Worm (Caenorhabditis elegans) whole organism, L4 larva: ENCODE data around the gene F28C6.8.
A peak's percentile ranks its signal among the peaks of the same experiment; 100 is the strongest.

Source experiments
- F10B5.3 ChIP-seq: sonication (generic microtip); optimal IDR thresholded peaks from 2 replicates; lab custom pipeline; 2016; ENCODE audit warnings: mild to moderate bottlenecking, missing genetic modification characterization, missing compliant biosample characterization
- F37D6.2 ChIP-seq: sonication (generic microtip); optimal IDR thresholded peaks from 2 replicates; lab custom pipeline; 2016; ENCODE audit warnings: mild to moderate bottlenecking, missing genetic modification characterization, missing compliant biosample characterization
- F49E8.2 ChIP-seq: sonication (generic microtip); optimal IDR thresholded peaks from 2 replicates; lab custom pipeline; 2016; ENCODE audit warnings: missing compliant biosample characterization, mild to moderate bottlenecking, missing genetic modification characterization, borderline replicate concordance
- Y5F2A.4 ChIP-seq: fragments of 200-800 bp; sonication (Bioruptor generic); optimal IDR thresholded peaks from 2 replicates; lab custom pipeline; 2018; ENCODE audit warnings: mild to moderate bottlenecking, missing genetic modification characterization, missing compliant biosample characterization
- aha-1 ChIP-seq: fragments of 150-350 bp; peaks from one replicate; lab custom pipeline; 2014; ENCODE audit warnings: missing biosample characterization, missing genetic modification characterization
- arid-1 ChIP-seq: fragments of 200-800 bp; sonication (Bioruptor generic); conservative IDR thresholded peaks from 2 replicates; pipeline ENCODE4 v1.3.6; 2022; ENCODE audit warnings: missing genetic modification reagents, missing genetic modification characterization, missing compliant biosample characterization
- ceh-28 ChIP-seq: fragments of 150-350 bp; optimal IDR thresholded peaks from 2 replicates; lab custom pipeline; 2014; ENCODE audit warnings: missing biosample characterization, missing genetic modification reagents, missing genetic modification characterization
- ceh-44 ChIP-seq: fragments of 200-800 bp; sonication (Bioruptor generic); IDR thresholded peaks from 2 replicates; pipeline ENCODE4 v1.3.6; 2022; ENCODE audit warnings: missing genetic modification reagents, missing genetic modification characterization, missing compliant biosample characterization
- ceh-82 ChIP-seq: sonication (generic microtip); optimal IDR thresholded peaks from 2 replicates; lab custom pipeline; 2017; ENCODE audit warnings: missing biosample characterization, missing genetic modification characterization
- ces-1 ChIP-seq: fragments of 150-350 bp; sonication (generic microtip); optimal IDR thresholded peaks from 4 replicates; lab custom pipeline; 2014; ENCODE audit warnings: missing biosample characterization, missing genetic modification reagents, missing genetic modification characterization
- daf-12 ChIP-seq: fragments of 150-350 bp; optimal IDR thresholded peaks from 2 replicates; lab custom pipeline; 2014; ENCODE audit warnings: missing biosample characterization, missing genetic modification reagents, missing genetic modification characterization
- egl-43 ChIP-seq: fragments of 200-800 bp; sonication (Bioruptor generic); IDR thresholded peaks from 2 replicates; pipeline ENCODE4 v1.3.6; 2022; ENCODE audit warnings: missing genetic modification reagents, missing genetic modification characterization, missing compliant biosample characterization
- hif-1 ChIP-seq, 2 experiments: sonication (generic microtip); optimal IDR thresholded peaks; 2 replicates each; lab custom pipeline; 2016 to 2017; ENCODE audit warnings: missing compliant biosample characterization in 2 of 2, missing genetic modification characterization in 2 of 2, missing genetic modification reagents in 2 of 2, missing genotype in 2 of 2, mild to moderate bottlenecking in 1 of 2
- mes-2 ChIP-seq: sonication (generic microtip); optimal IDR thresholded peaks from 2 replicates; lab custom pipeline; 2016; ENCODE audit warnings: missing genotype, mild to moderate bottlenecking, missing genetic modification characterization, missing compliant biosample characterization; ENCODE audit not compliant: poor library complexity, severe bottlenecking
- mxl-2 ChIP-seq: fragments of 200-800 bp; sonication (Bioruptor generic); conservative IDR thresholded peaks from 2 replicates; pipeline ENCODE4 v1.3.6; 2022; ENCODE audit warnings: missing genetic modification reagents, missing genetic modification characterization, missing compliant biosample characterization
- nhr-102 ChIP-seq: sonication (generic microtip); optimal IDR thresholded peaks from 2 replicates; lab custom pipeline; 2016; ENCODE audit warnings: mild to moderate bottlenecking, missing genetic modification characterization, moderate library complexity, missing compliant biosample characterization
- nhr-11 ChIP-seq: fragments of 150-350 bp; optimal IDR thresholded peaks from 2 replicates; lab custom pipeline; 2014; ENCODE audit warnings: missing biosample characterization, missing genetic modification characterization
- nhr-41 ChIP-seq: fragments of 200-800 bp; sonication (Bioruptor generic); IDR thresholded peaks from 2 replicates; pipeline ENCODE4 v1.3.6; 2022; ENCODE audit warnings: missing genetic modification reagents, missing genetic modification characterization, missing compliant biosample characterization
- nhr-48 ChIP-seq: sonication (generic microtip); optimal IDR thresholded peaks from 2 replicates; lab custom pipeline; 2016; ENCODE audit warnings: mild to moderate bottlenecking, missing genetic modification characterization, missing compliant biosample characterization
- nhr-6 ChIP-seq: fragments of 150-350 bp; optimal IDR thresholded peaks from 2 replicates; lab custom pipeline; 2014; ENCODE audit warnings: missing biosample characterization, missing genetic modification characterization
- php-3 ChIP-seq: fragments of 200-800 bp; sonication (Bioruptor generic); IDR thresholded peaks from 2 replicates; pipeline ENCODE4 v1.3.6; 2022; ENCODE audit warnings: missing genetic modification reagents, missing genetic modification characterization, missing compliant biosample characterization
- rbr-2 ChIP-seq: sonication (generic microtip); optimal IDR thresholded peaks from 2 replicates; lab custom pipeline; 2016; ENCODE audit warnings: missing genotype, missing genetic modification characterization, missing compliant biosample characterization
- saeg-2 ChIP-seq: fragments of 200-800 bp; sonication (Bioruptor generic); IDR thresholded peaks from 2 replicates; pipeline ENCODE4 v1.3.6; 2022; ENCODE audit warnings: missing genetic modification reagents, missing genetic modification characterization, missing compliant biosample characterization
- snpc-1.2 ChIP-seq: fragments of 200-800 bp; sonication (Bioruptor generic); IDR thresholded peaks from 2 replicates; pipeline ENCODE4 v1.3.6; 2022; ENCODE audit warnings: missing genetic modification reagents, missing genetic modification characterization, missing compliant biosample characterization
- unc-39 ChIP-seq: sonication (generic microtip); optimal IDR thresholded peaks from 2 replicates; lab custom pipeline; 2017; ENCODE audit warnings: missing biosample characterization, missing genetic modification characterization
- unc-62 ChIP-seq, 3 experiments: fragments of 150-350 bp in 1 of 3; sonication (generic microtip); optimal IDR thresholded peaks in 2 of 3; peaks in 1 of 3; 1 replicate in 1 of 3; 2 replicates in 2 of 3; lab custom pipeline; 2014 to 2017; ENCODE audit warnings: missing biosample characterization in 3 of 3, missing genetic modification characterization in 3 of 3, missing genetic modification reagents in 3 of 3, missing genotype in 1 of 3
- zip-11 ChIP-seq: fragments of 200-800 bp; sonication (Bioruptor generic); IDR thresholded peaks from 2 replicates; pipeline ENCODE4 v1.3.6; 2022; ENCODE audit warnings: missing genetic modification characterization, missing compliant biosample characterization

The F28C6.8 gene

DNA sequence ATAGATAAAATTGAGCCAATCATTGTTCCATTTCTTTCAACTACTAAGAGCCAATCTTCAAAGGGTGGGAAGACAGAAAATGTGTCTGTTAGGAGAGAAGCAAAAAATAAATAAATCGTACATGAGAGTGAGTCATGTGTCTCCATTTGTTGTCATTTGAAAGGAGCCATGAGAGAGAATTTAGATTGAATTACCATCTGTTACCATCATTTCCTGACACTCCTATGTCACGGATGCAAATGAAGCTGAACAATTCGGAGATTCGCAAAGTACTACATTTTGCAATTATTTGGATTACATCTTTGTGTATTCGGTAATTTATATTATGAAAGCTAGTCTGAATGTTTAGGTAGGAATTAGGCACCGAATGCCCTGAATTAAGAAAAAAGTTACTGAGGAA lies 18.2 kb upstream of the F28C6.8 start:
- peak; percentile 41 for TF ChIP-seq aha-1 (tag; lab: Kevin White, UChicago)
- TF ChIP-seq nhr-11 (tag; lab: Kevin White, UChicago) = no peak

DNA sequence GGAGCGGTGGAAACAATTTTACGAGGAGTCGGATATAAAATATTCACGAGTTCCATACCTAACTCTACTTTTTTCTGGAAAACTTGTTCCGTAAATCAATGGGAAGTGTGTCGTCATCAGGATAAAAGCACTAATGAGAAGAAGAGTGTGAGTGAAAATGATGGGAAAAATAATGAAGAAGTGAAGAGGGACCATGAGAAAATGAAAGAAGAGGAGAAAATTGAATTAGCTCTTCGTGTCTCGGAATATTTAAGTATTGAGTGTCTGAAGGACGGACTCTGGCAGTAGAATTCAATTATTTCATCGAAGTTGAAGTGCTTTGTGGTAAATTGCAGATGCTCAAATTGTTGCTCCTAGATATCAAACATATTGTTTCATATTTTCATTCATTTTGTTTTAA lies 17.4 kb upstream of the F28C6.8 start:
- TF ChIP-seq daf-12 (no peak), egl-43 (GFP tag; lab: Robert Waterston, UW) (no peak), nhr-41 (GFP tag; lab: Robert Waterston, UW) (no peak), ces-1 (GFP tag; lab: Kevin White, UChicago) (peak; percentile 85), aha-1 (tag; lab: Kevin White, UChicago) (peak; percentile 53), F49E8.2 (tag; lab: Kevin White, UChicago) (no peak), nhr-48 (no peak), snpc-1.2 (GFP tag; lab: Robert Waterston, UW) (no peak), unc-39 (no peak), nhr-102 (no peak), unc-62 (GFP tag; optimal IDR thresholded peaks at IDR 0.05 in 1 of 2; lab: Kevin White, UChicago) (peak in 1 of 2 experiments; percentile 91), unc-62 (tag; optimal IDR thresholded peaks at IDR 0.05; lab: Kevin White, UChicago) (no peak), F10B5.3 (tag; lab: Kevin White, UChicago) (no peak)
- TF ChIP-seq, all 104 proteins: peak for 3

DNA sequence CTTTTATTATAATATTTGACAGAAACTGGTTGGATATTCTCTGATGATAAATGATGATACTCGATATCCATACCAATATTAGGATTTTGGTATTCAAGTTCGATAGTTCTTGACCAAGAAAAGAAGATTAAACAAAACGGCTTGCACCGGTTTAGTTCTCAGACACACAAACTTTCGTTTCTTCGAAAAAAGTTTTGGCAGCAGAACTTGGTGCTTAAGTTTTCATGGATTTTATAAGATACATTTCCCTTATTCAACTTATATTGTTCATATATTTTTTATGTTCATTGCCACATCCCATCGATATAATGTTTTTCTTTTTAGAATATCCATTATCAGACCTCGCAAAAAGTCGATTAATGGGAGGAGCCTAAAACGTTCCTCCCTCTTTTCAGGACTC lies 16.0 kb upstream of the F28C6.8 start, which contains the start of gene aptf-4:
TSS of gene aptf-4 (plus strand) at position 301 of the 400 bp plus-strand sequence.
- TF ChIP-seq F37D6.2 (tag; lab: Kevin White, UChicago) (no peak), mxl-2 (GFP tag; lab: Robert Waterston, UW) (no peak), hif-1 (tag; optimal IDR thresholded peaks at IDR 0.05; lab: Kevin White, UChicago) (no peak), mes-2 (tag; lab: Kevin White, UChicago) (no peak), zip-11 (GFP tag; lab: Robert Waterston, UW) (no peak)
- TF ChIP-seq, all 104 proteins: peak for 0

DNA sequence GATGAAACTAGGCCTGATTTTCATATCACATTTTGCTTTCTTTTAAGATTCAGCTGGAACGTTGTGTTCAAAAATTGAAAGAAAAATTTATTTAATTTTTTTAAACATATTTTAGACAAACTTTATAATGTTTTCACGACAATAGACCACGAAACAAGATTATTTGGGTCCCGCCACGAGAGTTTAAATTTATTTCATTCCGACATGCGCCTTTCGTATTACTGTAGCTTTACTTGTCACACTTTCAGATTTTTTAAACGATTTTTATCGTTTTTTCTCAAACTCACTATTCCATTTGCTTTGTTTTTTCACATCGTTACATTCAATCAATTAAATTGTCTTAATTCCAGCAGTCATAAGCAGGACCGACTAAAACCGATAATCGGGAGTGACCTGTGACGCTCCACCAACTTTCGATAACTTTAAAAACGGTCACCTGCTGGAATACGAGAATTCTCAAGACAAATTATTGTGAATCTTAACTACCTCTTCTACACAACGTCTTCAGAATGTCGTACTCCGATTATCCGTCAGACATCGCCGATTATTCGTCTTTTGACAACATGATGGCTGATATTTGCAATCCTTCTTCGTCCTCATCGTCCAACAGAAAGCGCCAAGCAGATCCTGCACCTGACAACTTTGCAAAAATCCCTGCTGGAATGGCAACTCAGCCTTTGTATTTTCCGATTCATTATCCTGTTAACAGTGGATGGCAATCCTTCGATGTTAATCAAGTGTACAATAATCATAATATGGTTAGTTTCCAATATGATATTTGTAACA lies 12.6 kb upstream of the F28C6.8 start, which contains the start of gene aptf-3:
TSS of gene aptf-3 (plus strand) at position 351 of the 786 bp plus-strand sequence.
- TF ChIP-seq rbr-2 (tag; lab: Kevin White, UChicago) (no peak), nhr-6 (tag; lab: Kevin White, UChicago) (no peak), unc-62 (GFP tag; optimal IDR thresholded peaks at IDR 0.05 in 1 of 2; lab: Kevin White, UChicago) (peak in 1 of 2 experiments; percentile 94), unc-62 (tag; optimal IDR thresholded peaks at IDR 0.05; lab: Kevin White, UChicago) (no peak), Y5F2A.4 (GFP tag; lab: Kevin White, UChicago) (no peak)

DNA sequence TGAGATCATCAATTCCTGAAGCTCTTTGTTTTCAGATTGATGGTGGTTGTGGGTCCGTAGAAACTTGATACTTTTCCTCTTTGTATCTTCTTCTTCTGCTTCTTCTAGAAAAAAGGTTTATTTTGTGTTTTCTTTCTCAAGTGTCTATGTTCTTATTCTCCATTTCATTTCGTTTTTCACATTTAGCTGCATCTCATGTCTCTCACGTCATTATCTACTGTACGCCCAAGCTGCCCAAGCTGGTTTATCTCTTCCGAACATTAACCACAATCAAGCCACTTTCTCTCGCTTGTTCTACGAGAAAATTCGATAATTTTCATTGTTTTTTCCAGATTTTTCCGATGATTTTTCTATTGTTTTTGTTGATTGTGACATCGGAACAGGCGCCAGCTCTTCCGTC lies 7.4 kb upstream of the F28C6.8 start, which contains the start of gene F28C6.5:
TSS of gene F28C6.5 (plus strand) at position 301 of the 400 bp plus-strand sequence.
- TF ChIP-seq ceh-44 (GFP tag; lab: Robert Waterston, UW) = no peak
- TF ChIP-seq php-3 (GFP tag; lab: Robert Waterston, UW) = no peak
- no peak for TF ChIP-seq saeg-2 (GFP tag; lab: Robert Waterston, UW)
- TF ChIP-seq ceh-28 (tag; lab: Kevin White, UChicago) = no peak
- no peak for TF ChIP-seq mes-2 (tag; lab: Kevin White, UChicago)
- TF ChIP-seq ceh-82 (tag; lab: Kevin White, UChicago) = no peak

DNA sequence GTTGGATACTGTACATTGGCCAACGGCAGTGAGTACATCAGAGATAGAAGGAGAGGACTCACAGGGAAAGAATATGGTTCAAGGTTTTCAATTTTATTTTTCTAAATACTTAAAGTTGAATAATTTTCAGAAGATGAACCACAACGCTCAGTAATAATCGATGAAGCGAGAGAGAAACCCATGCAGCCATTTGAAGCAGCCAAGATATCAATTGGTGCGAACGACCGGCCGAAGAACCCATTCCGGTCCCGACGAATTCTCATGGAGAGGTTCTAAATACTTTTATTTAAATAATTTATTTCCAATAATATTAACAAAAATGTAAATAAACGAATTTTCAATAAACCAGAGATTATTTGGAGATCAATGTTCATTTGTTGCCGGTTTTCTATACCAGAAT lies 6.5 kb upstream of the F28C6.8 start, which contains the start of gene pigg-1:
TSS of gene pigg-1 (minus strand) at position 101 of the 400 bp plus-strand sequence.
- TF ChIP-seq arid-1 (GFP tag; lab: Robert Waterston, UW) (no peak), aha-1 (tag; lab: Kevin White, UChicago) (peak; percentile 30)
- TF ChIP-seq, all 104 proteins: peak for 1
